Fruit fly (Drosophila melanogaster) whole organism, embryonic: ENCODE results near the gene CG32700.

Source experiments
- Abd-B ChIP-seq: fragments of 200-800 bp; sonication (Bioruptor generic); optimal IDR thresholded peaks from 2 replicates; lab custom pipeline; 2018; ENCODE audit warnings: missing biosample characterization, mild to moderate bottlenecking, missing genetic modification characterization, moderate library complexity
- Asciz ChIP-seq: fragments of 200-800 bp; sonication (Bioruptor generic); optimal IDR thresholded peaks from 2 replicates; lab custom pipeline; 2017; ENCODE audit warnings: missing biosample characterization, mild to moderate bottlenecking, missing genetic modification characterization, missing genetic modification reagents
- Atf6 ChIP-seq: fragments of 200-800 bp; sonication (Bioruptor generic); IDR thresholded peaks from 2 replicates; pipeline ENCODE4 v1.3.6; 2022; ENCODE audit warnings: missing biosample characterization, missing genetic modification characterization
- Blimp-1 ChIP-seq: fragments of 200-800 bp; sonication (Bioruptor generic); optimal IDR thresholded peaks from 3 replicates; lab custom pipeline; 2018; ENCODE audit warnings: missing biosample characterization, missing genetic modification characterization, mild to moderate bottlenecking, moderate library complexity, missing genetic modification reagents
- CG10959 ChIP-seq: fragments of 200-800 bp; sonication (Bioruptor generic); IDR thresholded peaks from 2 replicates; pipeline ENCODE4 v1.3.6; 2022; ENCODE audit warnings: missing biosample characterization, missing genetic modification characterization
- CG11398 ChIP-seq: fragments of 200-800 bp; sonication (Bioruptor generic); optimal IDR thresholded peaks from 2 replicates; lab custom pipeline; 2016; ENCODE audit warnings: missing biosample characterization, missing genetic modification characterization
- CG11504 ChIP-seq: fragments of 200-800 bp; sonication (Bioruptor generic); optimal IDR thresholded peaks from 3 replicates; lab custom pipeline; 2019; ENCODE audit warnings: missing biosample characterization, mild to moderate bottlenecking, missing genetic modification characterization, moderate library complexity
- CG12236 ChIP-seq: fragments of 200-800 bp; sonication (Bioruptor generic); optimal IDR thresholded peaks from 2 replicates; lab custom pipeline; 2016; ENCODE audit warnings: missing biosample characterization, missing genetic modification characterization
- CG13424 ChIP-seq: fragments of 200-800 bp; sonication (Bioruptor generic); optimal IDR thresholded peaks from 2 replicates; lab custom pipeline; 2019; ENCODE audit warnings: missing biosample characterization, mild to moderate bottlenecking, missing genetic modification characterization, moderate library complexity
- CG15011 ChIP-seq: fragments of 200-800 bp; sonication (Bioruptor generic); optimal IDR thresholded peaks from 3 replicates; lab custom pipeline; 2018; ENCODE audit warnings: missing biosample characterization, mild to moderate bottlenecking, missing genetic modification characterization
- CG17568 ChIP-seq: fragments of 200-800 bp; sonication (Bioruptor generic); optimal IDR thresholded peaks from 2 replicates; lab custom pipeline; 2018; ENCODE audit warnings: missing biosample characterization, mild to moderate bottlenecking, missing genetic modification characterization, moderate library complexity
- CG18011 ChIP-seq: fragments of 200-800 bp; sonication (Bioruptor generic); optimal IDR thresholded peaks from 2 replicates; lab custom pipeline; 2017; ENCODE audit warnings: missing biosample characterization, missing genetic modification characterization, mild to moderate bottlenecking, moderate library complexity, missing genotype
- CG1832 ChIP-seq: fragments of 200-800 bp; sonication (Bioruptor generic); optimal IDR thresholded peaks from 2 replicates; lab custom pipeline; 2017; ENCODE audit warnings: missing biosample characterization, mild to moderate bottlenecking, missing genetic modification characterization, inconsistent platforms
- CG2875 ChIP-seq: fragments of 200-800 bp; sonication (Bioruptor generic); optimal IDR thresholded peaks from 2 replicates; lab custom pipeline; 2017; ENCODE audit warnings: missing biosample characterization, mild to moderate bottlenecking, missing genetic modification characterization, missing genetic modification reagents
- CG32767 ChIP-seq: fragments of 200-800 bp; sonication (Bioruptor generic); IDR thresholded peaks from 2 replicates; pipeline ENCODE4 v1.3.6; 2022; ENCODE audit warnings: missing biosample characterization, missing genetic modification characterization
- CG3407 ChIP-seq: fragments of 200-800 bp; sonication (Bioruptor generic); optimal IDR thresholded peaks from 2 replicates; lab custom pipeline; 2018; ENCODE audit warnings: missing biosample characterization, mild to moderate bottlenecking, missing genetic modification characterization
- CG34422 ChIP-seq: fragments of 200-800 bp; sonication (Bioruptor generic); IDR thresholded peaks from 3 replicates; pipeline ENCODE4 v1.3.6; 2022; ENCODE audit warnings: missing biosample characterization, missing genetic modification characterization
- CG4730 ChIP-seq: fragments of 200-800 bp; sonication (Bioruptor generic); IDR thresholded peaks from 2 replicates; pipeline ENCODE4 v1.3.6; 2022; ENCODE audit warnings: missing biosample characterization, missing genetic modification characterization
- CG4854 ChIP-seq: fragments of 200-800 bp; sonication (Bioruptor generic); optimal IDR thresholded peaks from 2 replicates; lab custom pipeline; 2016; ENCODE audit warnings: missing biosample characterization, missing genetic modification characterization, inconsistent platforms
- CG7271 ChIP-seq: fragments of 200-800 bp; sonication (Bioruptor generic); optimal IDR thresholded peaks from 2 replicates; lab custom pipeline; 2018; ENCODE audit warnings: missing biosample characterization, mild to moderate bottlenecking, missing genetic modification characterization, moderate library complexity
- CG8478 ChIP-seq: fragments of >200 bp; optimal IDR thresholded peaks from 2 replicates; lab custom pipeline; 2018
- CG8924 ChIP-seq: fragments of 200-800 bp; optimal IDR thresholded peaks from 3 replicates; lab custom pipeline; 2019; ENCODE audit warnings: missing biosample characterization, mild to moderate bottlenecking, missing genetic modification characterization, moderate library complexity
- CG9932 ChIP-seq: fragments of 200-800 bp; sonication (Bioruptor generic); IDR thresholded peaks from 2 replicates; pipeline ENCODE4 v1.3.6; 2022; ENCODE audit warnings: missing biosample characterization, missing genetic modification characterization
- Camta ChIP-seq: fragments of 200-800 bp; sonication (Bioruptor generic); optimal IDR thresholded peaks from 2 replicates; lab custom pipeline; 2016; ENCODE audit warnings: missing biosample characterization, missing genetic modification characterization
- CoRest ChIP-seq: fragments of 200-800 bp; sonication (Bioruptor generic); optimal IDR thresholded peaks from 3 replicates; lab custom pipeline; 2018; ENCODE audit warnings: missing biosample characterization, mild to moderate bottlenecking, missing genetic modification characterization, moderate library complexity
- Dref ChIP-seq: fragments of 200-800 bp; sonication (Bioruptor generic); IDR thresholded peaks from 2 replicates; pipeline ENCODE4 v1.3.6; 2022; ENCODE audit warnings: missing biosample characterization, missing genetic modification characterization
- GATAe ChIP-seq: fragments of 200-800 bp; sonication (Bioruptor generic); conservative IDR thresholded peaks from 2 replicates; pipeline ENCODE4 v1.3.6; 2022; ENCODE audit warnings: missing biosample characterization, missing genetic modification characterization
- Gsc ChIP-seq: fragments of 200-800 bp; sonication (Bioruptor generic); IDR thresholded peaks from 2 replicates; pipeline ENCODE4 v1.3.6; 2022; ENCODE audit warnings: missing biosample characterization, missing genetic modification characterization
- HmgZ ChIP-seq: fragments of 200-800 bp; sonication (Bioruptor generic); optimal IDR thresholded peaks from 2 replicates; lab custom pipeline; 2018; ENCODE audit warnings: missing biosample characterization, mild to moderate bottlenecking, missing genetic modification characterization
- Hsf ChIP-seq: fragments of 200-800 bp; sonication (Bioruptor generic); optimal IDR thresholded peaks from 3 replicates; lab custom pipeline; 2016; ENCODE audit warnings: missing biosample characterization, missing genetic modification characterization
- NfI ChIP-seq: fragments of 200-800 bp; sonication (Bioruptor generic); optimal IDR thresholded peaks from 3 replicates; lab custom pipeline; 2018; ENCODE audit warnings: missing biosample characterization, mild to moderate bottlenecking, missing genetic modification characterization, moderate library complexity
- PHDP ChIP-seq: fragments of 200-800 bp; sonication (Bioruptor generic); optimal IDR thresholded peaks from 3 replicates; lab custom pipeline; 2018; ENCODE audit warnings: missing biosample characterization, mild to moderate bottlenecking, missing genetic modification characterization, moderate library complexity
- Rx ChIP-seq: fragments of 200-800 bp; sonication (Bioruptor generic); IDR thresholded peaks from 2 replicates; pipeline ENCODE4 v1.3.6; 2022; ENCODE audit warnings: missing biosample characterization, missing genetic modification characterization
- Six4 ChIP-seq: fragments of 200-800 bp; sonication (Bioruptor generic); optimal IDR thresholded peaks from 2 replicates; lab custom pipeline; 2016; ENCODE audit warnings: missing biosample characterization, missing genetic modification characterization
- az2 ChIP-seq: fragments of 200-800 bp; sonication (Bioruptor generic); optimal IDR thresholded peaks from 3 replicates; lab custom pipeline; 2016; ENCODE audit warnings: missing biosample characterization, missing genetic modification characterization
- bab2 ChIP-seq: fragments of 200-800 bp; sonication (Bioruptor generic); optimal IDR thresholded peaks from 2 replicates; lab custom pipeline; 2016; ENCODE audit warnings: missing biosample characterization, missing genetic modification characterization
- chinmo ChIP-seq: fragments of 200-800 bp; sonication (Bioruptor generic); IDR thresholded peaks from 4 replicates; pipeline ENCODE4 v1.3.6; 2022; ENCODE audit warnings: missing biosample characterization, missing genetic modification characterization; ENCODE audit not compliant: partially characterized antibody
- disco-r ChIP-seq: fragments of 200-800 bp; sonication (Bioruptor generic); optimal IDR thresholded peaks from 2 replicates; lab custom pipeline; 2016; ENCODE audit warnings: missing biosample characterization, missing genetic modification characterization
- en ChIP-seq: fragments of 200-800 bp; sonication (Bioruptor generic); optimal IDR thresholded peaks from 2 replicates; lab custom pipeline; 2016; ENCODE audit warnings: missing biosample characterization, missing genetic modification characterization
- eyg ChIP-seq: fragments of 200-800 bp; sonication (Bioruptor generic); optimal IDR thresholded peaks from 3 replicates; lab custom pipeline; 2016; ENCODE audit warnings: missing biosample characterization, missing genetic modification characterization
- fd102C ChIP-seq: fragments of 200-800 bp; sonication (Bioruptor generic); optimal IDR thresholded peaks from 2 replicates; lab custom pipeline; 2018; ENCODE audit warnings: missing biosample characterization, mild to moderate bottlenecking, missing genetic modification characterization, moderate library complexity
- hth ChIP-seq: fragments of >200 bp; optimal IDR thresholded peaks from 2 replicates; lab custom pipeline; 2017; ENCODE audit warnings: inconsistent platforms
- insv ChIP-seq, 2 experiments: fragments of 200-800 bp; sonication (Bioruptor generic); optimal IDR thresholded peaks; 3 replicates each; lab custom pipeline; 2016 to 2018; ENCODE audit warnings: missing biosample characterization in 2 of 2, missing genetic modification characterization in 2 of 2
- kay ChIP-seq: fragments of 200-800 bp; sonication (Bioruptor generic); optimal IDR thresholded peaks from 2 replicates; lab custom pipeline; 2016; ENCODE audit warnings: missing biosample characterization, missing genetic modification characterization
- mirr ChIP-seq: fragments of 200-800 bp; sonication (Bioruptor generic); optimal IDR thresholded peaks from 3 replicates; lab custom pipeline; 2018; ENCODE audit warnings: missing biosample characterization, mild to moderate bottlenecking, missing genetic modification characterization
- pnt ChIP-seq: fragments of 200-800 bp; sonication (Bioruptor generic); optimal IDR thresholded peaks from 3 replicates; lab custom pipeline; 2016; ENCODE audit warnings: missing biosample characterization, missing genetic modification characterization
- rib ChIP-seq: fragments of 200-800 bp; sonication (Bioruptor generic); IDR thresholded peaks from 2 replicates; pipeline ENCODE4 v1.3.6; 2022; ENCODE audit warnings: missing biosample characterization, missing genetic modification characterization
- sim ChIP-seq: fragments of 200-800 bp; sonication (Bioruptor generic); IDR thresholded peaks from 2 replicates; pipeline ENCODE4 v1.3.6; 2022; ENCODE audit warnings: missing biosample characterization, missing genetic modification characterization
- wek ChIP-seq: fragments of 200-800 bp; sonication (Bioruptor generic); optimal IDR thresholded peaks from 3 replicates; lab custom pipeline; 2018; ENCODE audit warnings: missing biosample characterization, mild to moderate bottlenecking, missing genetic modification characterization, moderate library complexity
- zf30C ChIP-seq: fragments of 200-800 bp; sonication (Bioruptor generic); optimal IDR thresholded peaks from 3 replicates; lab custom pipeline; 2018; ENCODE audit warnings: missing biosample characterization, mild to moderate bottlenecking, missing genetic modification characterization

CG32700 gene

DNA sequence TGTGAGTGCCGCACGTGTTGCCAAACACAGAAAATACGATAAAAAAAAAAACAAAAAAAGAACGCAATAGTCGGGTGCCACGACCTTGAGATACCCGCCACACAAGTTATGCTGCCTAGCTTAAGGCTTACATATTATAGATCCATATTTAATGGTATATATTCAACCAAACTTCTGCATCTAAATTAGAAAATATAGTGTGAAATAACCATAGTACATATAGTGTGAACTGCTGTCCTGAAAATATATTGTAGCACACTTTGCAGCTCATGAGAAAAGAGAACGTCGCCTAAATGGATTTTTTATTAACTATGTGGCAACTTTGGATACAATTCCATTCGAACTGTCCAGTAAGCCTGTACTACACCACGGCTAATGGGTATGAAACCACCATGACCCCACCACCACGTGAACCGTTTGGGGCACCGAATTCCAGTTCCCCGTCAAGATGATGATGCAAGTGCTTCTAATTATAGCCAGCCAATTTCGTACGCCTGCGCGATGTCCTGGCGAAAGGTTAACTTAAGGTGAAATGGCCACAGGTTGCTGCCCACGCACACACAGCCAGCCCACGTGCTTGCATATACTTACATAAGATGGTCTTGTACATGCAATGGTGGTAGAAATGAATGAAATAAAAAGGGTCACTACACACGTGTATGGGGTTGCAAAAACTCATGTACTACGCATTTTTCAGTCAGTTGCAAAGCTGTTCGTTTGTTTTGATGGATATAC, 49.6 kb upstream of the CG32700 start:
- peak; percentile 63 for TF ChIP-seq eyg (GFP tag; lab: Kevin White, UChicago)
- peak; percentile 48 for TF ChIP-seq disco-r (GFP tag; lab: Kevin White, UChicago)
- TF ChIP-seq Gsc (GFP tag; lab: Robert Waterston, UW): no peak
- TF ChIP-seq CG11504 (tag; lab: Kevin White, UChicago): peak; percentile 87
- no peak for TF ChIP-seq CG15011 (GFP tag; lab: Kevin White, UChicago)
- TF ChIP-seq Rx (GFP tag; lab: Robert Waterston, UW): peak; percentile 51
- no peak for TF ChIP-seq CG7271 (tag; lab: Kevin White, UChicago)
- no peak for TF ChIP-seq Dref (GFP tag; lab: Robert Waterston, UW)
- peak; percentile 58 for TF ChIP-seq Blimp-1 (GFP tag; lab: Kevin White, UChicago)
- TF ChIP-seq mirr (GFP tag; lab: Kevin White, UChicago): peak; percentile 42
- no peak for TF ChIP-seq sim (GFP tag; lab: Robert Waterston, UW)
- peak; percentile 71 for TF ChIP-seq pnt (GFP tag; lab: Kevin White, UChicago)
- TF ChIP-seq NfI (GFP tag; lab: Kevin White, UChicago): peak; percentile 75
- peak; percentile 50 for TF ChIP-seq CG2875
- TF ChIP-seq rib (GFP tag; lab: Robert Waterston, UW): no peak; the same call in 1 of the 2 replicates
- TF ChIP-seq zf30C: no peak
- no peak for TF ChIP-seq CG1832 (GFP tag; lab: Kevin White, UChicago)
- peak; percentile 42; the same call in 1 of the 2 replicates for TF ChIP-seq CG10959
- TF ChIP-seq CG8924: peak; percentile 76
- peak; percentile 35 for TF ChIP-seq CG12236 (GFP tag; lab: Kevin White, UChicago)
- peak; percentile 13 for TF ChIP-seq en (GFP tag; lab: Kevin White, UChicago)
- peak; percentile 74 for TF ChIP-seq Hsf (GFP tag; lab: Kevin White, UChicago)
- TF ChIP-seq az2: peak; percentile 76
- peak; percentile 75 for TF ChIP-seq PHDP (tag; lab: Kevin White, UChicago)
- peak; percentile 62 for TF ChIP-seq CG32767 (GFP tag; lab: Robert Waterston, UW)
- TF ChIP-seq insv (GFP tag; optimal IDR thresholded peaks at IDR 0.05; lab: Kevin White, UChicago): peak in 1 of 2 experiments; percentile 41
- TF ChIP-seq HmgZ (tag; lab: Kevin White, UChicago): peak; percentile 79
- peak; percentile 54 for TF ChIP-seq CG11398 (GFP tag; lab: Kevin White, UChicago)
- peak; percentile 85 for TF ChIP-seq CoRest (tag; lab: Kevin White, UChicago)
- TF ChIP-seq CG3407 (GFP tag; lab: Kevin White, UChicago): peak; percentile 55
- TF ChIP-seq fd102C: no peak
- no peak for TF ChIP-seq GATAe
- no peak for TF ChIP-seq hth (lab: Kevin White, UChicago)
- no peak; the same call in 3 of the 4 replicates for TF ChIP-seq chinmo
- peak; percentile 36 for TF ChIP-seq CG18011 (GFP tag; lab: Kevin White, UChicago)
- peak; percentile 78 for TF ChIP-seq Atf6
- no peak for TF ChIP-seq CG17568 (GFP tag; lab: Kevin White, UChicago)
- peak; percentile 58 for TF ChIP-seq Abd-B (GFP tag; lab: Kevin White, UChicago)
- peak; percentile 82 for TF ChIP-seq CG13424 (tag; lab: Kevin White, UChicago)
- TF ChIP-seq CG34422 (GFP tag; lab: Robert Waterston, UW): peak; percentile 77; the same call in 2 of the 3 replicates
- TF ChIP-seq CG4854 (GFP tag; lab: Kevin White, UChicago): peak; percentile 49
- TF ChIP-seq kay: peak; percentile 75
- no peak for TF ChIP-seq CG8478 (lab: Kevin White, UChicago)
- no peak for TF ChIP-seq Asciz (GFP tag; lab: Kevin White, UChicago)
- TF ChIP-seq Six4 (GFP tag; lab: Kevin White, UChicago): peak; percentile 61
- peak; percentile 15 for TF ChIP-seq wek (GFP tag; lab: Kevin White, UChicago)
- TF ChIP-seq CG4730 (GFP tag; lab: Robert Waterston, UW): peak; percentile 51; the same call in 1 of the 2 replicates
- TF ChIP-seq Camta (GFP tag; lab: Kevin White, UChicago): peak; percentile 69
- TF ChIP-seq CG9932 (GFP tag; lab: Robert Waterston, UW): peak; percentile 67
- peak; percentile 83 for TF ChIP-seq bab2
